Worm (Caenorhabditis elegans) whole organism, L4 larva: ENCODE results near the gene C45B11.2.
A peak's percentile ranks its signal among the peaks of the same experiment; 100 is the strongest.

Source experiments
- F37D6.2 ChIP-seq: sonication (generic microtip); optimal IDR thresholded peaks from 2 replicates; lab custom pipeline; 2016; ENCODE audit warnings: mild to moderate bottlenecking, missing genetic modification characterization, missing compliant biosample characterization
- F49E8.2 ChIP-seq: sonication (generic microtip); optimal IDR thresholded peaks from 2 replicates; lab custom pipeline; 2016; ENCODE audit warnings: missing compliant biosample characterization, mild to moderate bottlenecking, missing genetic modification characterization, borderline replicate concordance
- Y5F2A.4 ChIP-seq: fragments of 200-800 bp; sonication (Bioruptor generic); optimal IDR thresholded peaks from 2 replicates; lab custom pipeline; 2018; ENCODE audit warnings: mild to moderate bottlenecking, missing genetic modification characterization, missing compliant biosample characterization
- ZK337.2 ChIP-seq: fragments of 200-800 bp; sonication (Bioruptor generic); IDR thresholded peaks from 2 replicates; pipeline ENCODE4 v1.3.6; 2022; ENCODE audit warnings: missing genetic modification reagents, missing genetic modification characterization, missing compliant biosample characterization
- aha-1 ChIP-seq: fragments of 150-350 bp; peaks from one replicate; lab custom pipeline; 2014; ENCODE audit warnings: missing biosample characterization, missing genetic modification characterization
- ama-1 ChIP-seq: fragments of 150-350 bp; optimal IDR thresholded peaks from 2 replicates; lab custom pipeline; 2014; ENCODE audit warnings: inconsistent platforms, mixed read lengths
- arid-1 ChIP-seq: fragments of 200-800 bp; sonication (Bioruptor generic); conservative IDR thresholded peaks from 2 replicates; pipeline ENCODE4 v1.3.6; 2022; ENCODE audit warnings: missing genetic modification reagents, missing genetic modification characterization, missing compliant biosample characterization
- ceh-20 ChIP-seq: fragments of 200-800 bp; sonication (Bioruptor generic); IDR thresholded peaks from 2 replicates; pipeline ENCODE4 v1.3.6; 2022; ENCODE audit warnings: missing genetic modification reagents, missing genetic modification characterization, missing compliant biosample characterization
- ceh-28 ChIP-seq: fragments of 150-350 bp; optimal IDR thresholded peaks from 2 replicates; lab custom pipeline; 2014; ENCODE audit warnings: missing biosample characterization, missing genetic modification reagents, missing genetic modification characterization
- ceh-44 ChIP-seq: fragments of 200-800 bp; sonication (Bioruptor generic); IDR thresholded peaks from 2 replicates; pipeline ENCODE4 v1.3.6; 2022; ENCODE audit warnings: missing genetic modification reagents, missing genetic modification characterization, missing compliant biosample characterization
- ctbp-1 ChIP-seq: fragments of 200-800 bp; sonication (Bioruptor generic); IDR thresholded peaks from 2 replicates; pipeline ENCODE4 v1.3.6; 2022; ENCODE audit warnings: missing genetic modification reagents, missing genetic modification characterization, missing compliant biosample characterization
- daf-19 ChIP-seq: fragments of 200-800 bp; sonication (Bioruptor generic); conservative IDR thresholded peaks from 2 replicates; pipeline ENCODE4 v1.3.6; 2022; ENCODE audit warnings: missing genetic modification characterization, missing compliant biosample characterization
- dmd-8 ChIP-seq: fragments of 200-800 bp; sonication (Bioruptor generic); IDR thresholded peaks from 2 replicates; pipeline ENCODE4 v1.3.6; 2022; ENCODE audit warnings: missing genetic modification characterization, missing compliant biosample characterization
- dmd-9 ChIP-seq: fragments of 200-800 bp; sonication (Bioruptor generic); IDR thresholded peaks from 2 replicates; pipeline ENCODE4 v1.3.6; 2022; ENCODE audit warnings: missing genetic modification reagents, missing genetic modification characterization, missing compliant biosample characterization
- dpl-1 ChIP-seq: fragments of 150-350 bp; optimal IDR thresholded peaks from 2 replicates; lab custom pipeline; 2014; ENCODE audit warnings: missing biosample characterization, missing genetic modification reagents, missing genetic modification characterization
- dve-1 ChIP-seq: sonication (generic microtip); optimal IDR thresholded peaks from 2 replicates; lab custom pipeline; 2017; ENCODE audit warnings: antibody characterized with exemption, mild to moderate bottlenecking, missing genetic modification characterization, missing compliant biosample characterization; ENCODE audit not compliant: insufficient read depth
- egl-27 ChIP-seq: sonication (generic microtip); optimal IDR thresholded peaks from 3 replicates; lab custom pipeline; 2017; ENCODE audit warnings: missing biosample characterization, missing genetic modification reagents, missing genetic modification characterization
- fkh-10 ChIP-seq: fragments of 150-350 bp; optimal IDR thresholded peaks from 2 replicates; lab custom pipeline; 2014; ENCODE audit warnings: missing biosample characterization, missing genetic modification reagents, missing genetic modification characterization
- hif-1 ChIP-seq, 2 experiments: sonication (generic microtip); optimal IDR thresholded peaks; 2 replicates each; lab custom pipeline; 2016 to 2017; ENCODE audit warnings: missing compliant biosample characterization in 2 of 2, missing genetic modification characterization in 2 of 2, missing genetic modification reagents in 2 of 2, missing genotype in 2 of 2, mild to moderate bottlenecking in 1 of 2
- hmg-1.1 ChIP-seq: fragments of 200-800 bp; sonication (Bioruptor generic); IDR thresholded peaks from 2 replicates; pipeline ENCODE4 v1.3.6; 2022; ENCODE audit warnings: missing genetic modification reagents, missing genetic modification characterization, missing compliant biosample characterization
- lin-13 ChIP-seq: fragments of 150-350 bp; optimal IDR thresholded peaks from 2 replicates; lab custom pipeline; 2014; ENCODE audit warnings: missing biosample characterization, missing genetic modification reagents, missing genetic modification characterization
- lin-29 ChIP-seq: fragments of 200-800 bp; sonication (Bioruptor generic); IDR thresholded peaks from 2 replicates; pipeline ENCODE4 v1.3.6; 2022; ENCODE audit warnings: missing genetic modification reagents, missing genetic modification characterization, missing compliant biosample characterization
- lin-38 ChIP-seq: fragments of 200-800 bp; sonication (Bioruptor generic); IDR thresholded peaks from 2 replicates; pipeline ENCODE4 v1.3.6; 2022; ENCODE audit warnings: missing genetic modification reagents, missing genetic modification characterization, missing compliant biosample characterization
- mdl-1 ChIP-seq, 2 experiments: fragments of 150-350 bp in 1 of 2; sonication (generic microtip) in 1 of 2; optimal IDR thresholded peaks; 2 replicates each; lab custom pipeline; 2014 to 2017; ENCODE audit warnings: missing biosample characterization in 2 of 2, missing genetic modification characterization in 2 of 2
- mep-1 ChIP-seq: fragments of 150-350 bp; sonication (generic microtip); optimal IDR thresholded peaks from 3 replicates; lab custom pipeline; 2014; ENCODE audit warnings: missing biosample characterization, missing genetic modification characterization
- nhr-102 ChIP-seq: sonication (generic microtip); optimal IDR thresholded peaks from 2 replicates; lab custom pipeline; 2016; ENCODE audit warnings: mild to moderate bottlenecking, missing genetic modification characterization, moderate library complexity, missing compliant biosample characterization
- nhr-11 ChIP-seq: fragments of 150-350 bp; optimal IDR thresholded peaks from 2 replicates; lab custom pipeline; 2014; ENCODE audit warnings: missing biosample characterization, missing genetic modification characterization
- nhr-76 ChIP-seq: fragments of 150-350 bp; optimal IDR thresholded peaks from 2 replicates; lab custom pipeline; 2014; ENCODE audit warnings: missing biosample characterization, missing genetic modification characterization
- nhr-77 ChIP-seq: fragments of 150-350 bp; optimal IDR thresholded peaks from 2 replicates; lab custom pipeline; 2014; ENCODE audit warnings: missing biosample characterization, missing genetic modification characterization
- pha-4 ChIP-seq, 2 experiments: fragments of 150-350 bp in 1 of 2; fragments of 200-800 bp in 1 of 2; sonication (Bioruptor generic) in 1 of 2; IDR thresholded peaks in 1 of 2; optimal IDR thresholded peaks in 1 of 2; 2 replicates each; pipeline versions ENCODE4 v1.3.6 to Lab custom; 2014 to 2022; ENCODE audit warnings: missing genetic modification characterization in 2 of 2, missing genetic modification reagents in 2 of 2, missing biosample characterization in 1 of 2, missing compliant biosample characterization in 1 of 2
- pqm-1 ChIP-seq: sonication (generic microtip); optimal IDR thresholded peaks from 2 replicates; lab custom pipeline; 2017; ENCODE audit warnings: missing biosample characterization, missing genetic modification characterization
- saeg-2 ChIP-seq: fragments of 200-800 bp; sonication (Bioruptor generic); IDR thresholded peaks from 2 replicates; pipeline ENCODE4 v1.3.6; 2022; ENCODE audit warnings: missing genetic modification reagents, missing genetic modification characterization, missing compliant biosample characterization
- sdz-12 ChIP-seq: fragments of 200-800 bp; sonication (Bioruptor generic); optimal IDR thresholded peaks from 2 replicates; lab custom pipeline; 2018; ENCODE audit warnings: mild to moderate bottlenecking, missing genetic modification characterization, missing compliant biosample characterization
- skn-1 ChIP-seq: fragments of 150-350 bp; optimal IDR thresholded peaks from 2 replicates; lab custom pipeline; 2014; ENCODE audit warnings: missing biosample characterization, missing genetic modification characterization
- spr-1 ChIP-seq: sonication (generic microtip); optimal IDR thresholded peaks from 2 replicates; lab custom pipeline; 2016; ENCODE audit warnings: mild to moderate bottlenecking, missing genetic modification characterization, missing compliant biosample characterization
- spr-3 ChIP-seq: fragments of 200-800 bp; sonication (Bioruptor generic); optimal IDR thresholded peaks from 2 replicates; lab custom pipeline; 2018; ENCODE audit warnings: mild to moderate bottlenecking, missing genetic modification characterization, missing compliant biosample characterization
- tra-1 ChIP-seq: fragments of 200-800 bp; sonication (Bioruptor generic); IDR thresholded peaks from 2 replicates; pipeline ENCODE4 v1.3.6; 2022; ENCODE audit warnings: missing genetic modification reagents, missing genetic modification characterization, missing compliant biosample characterization
- unc-62 ChIP-seq, 3 experiments: fragments of 150-350 bp in 1 of 3; sonication (generic microtip); optimal IDR thresholded peaks in 2 of 3; peaks in 1 of 3; 1 replicate in 1 of 3; 2 replicates in 2 of 3; lab custom pipeline; 2014 to 2017; ENCODE audit warnings: missing biosample characterization in 3 of 3, missing genetic modification characterization in 3 of 3, missing genetic modification reagents in 3 of 3, missing genotype in 1 of 3
- zfp-3 ChIP-seq: fragments of 200-800 bp; sonication (Bioruptor generic); conservative IDR thresholded peaks from 2 replicates; pipeline ENCODE4 v1.3.6; 2022; ENCODE audit warnings: missing genetic modification reagents, missing genetic modification characterization, missing compliant biosample characterization
- zip-11 ChIP-seq: fragments of 200-800 bp; sonication (Bioruptor generic); IDR thresholded peaks from 2 replicates; pipeline ENCODE4 v1.3.6; 2022; ENCODE audit warnings: missing genetic modification characterization, missing compliant biosample characterization
- ztf-11 ChIP-seq: fragments of 150-350 bp; optimal IDR thresholded peaks from 2 replicates; lab custom pipeline; 2014; ENCODE audit warnings: missing biosample characterization, missing genetic modification characterization

The C45B11.2 gene

DNA sequence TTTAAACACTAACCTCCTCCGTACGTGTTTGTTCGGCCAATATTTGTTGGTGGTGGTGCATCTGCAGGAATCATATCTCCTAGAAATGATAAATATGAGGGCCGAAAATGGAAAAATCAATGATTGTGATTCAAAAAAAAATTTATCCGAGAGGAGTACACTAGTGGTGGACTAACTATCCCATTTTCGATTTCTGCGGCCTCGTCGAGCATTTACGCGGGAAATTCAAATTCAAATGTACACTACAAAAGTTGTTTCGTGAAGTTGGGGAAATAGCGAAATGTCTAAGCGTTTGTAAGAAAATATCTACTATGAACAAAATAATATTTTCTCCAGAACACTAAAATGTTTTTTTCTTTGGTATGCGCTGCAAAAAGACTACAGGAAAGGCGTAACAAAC lies 13.2 kb upstream of the C45B11.2 start (continued):
- TF ChIP-seq spr-1 (tag; lab: Kevin White, UChicago) (peak; percentile 41), F49E8.2 (tag; lab: Kevin White, UChicago) (peak; percentile 27), egl-27 (tag; lab: Kevin White, UChicago) (no peak), hmg-1.1 (GFP tag; lab: Robert Waterston, UW) (no peak), Y5F2A.4 (GFP tag; lab: Kevin White, UChicago) (no peak), ZK337.2 (GFP tag; lab: Robert Waterston, UW) (0 out of 2 replicates have a peak, but pooled peaks have one; percentile 53), zip-11 (no peak), nhr-11 (tag; lab: Kevin White, UChicago) (no peak)

DNA sequence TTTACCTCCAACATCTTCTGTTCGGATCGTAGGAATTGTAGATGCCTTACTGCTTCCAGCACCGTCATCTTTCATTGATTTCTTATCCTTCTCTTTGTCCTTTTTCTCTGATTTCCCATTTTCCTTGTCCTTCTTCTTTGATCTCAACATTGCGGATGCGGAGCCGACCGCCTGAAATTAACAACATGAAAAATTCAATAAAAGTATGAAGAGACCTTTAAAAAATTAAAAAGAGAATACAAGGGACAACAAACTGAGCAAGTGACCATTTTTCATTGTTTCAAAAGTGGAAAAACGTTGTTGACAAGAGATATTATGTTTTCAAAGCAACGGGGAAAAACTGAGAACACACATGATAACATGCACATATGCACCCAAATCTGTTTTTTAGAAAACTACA lies 11.8 kb upstream of the C45B11.2 start:
- TF ChIP-seq ceh-44 (no peak), ama-1 (lab: Kevin White, UChicago) (no peak), dpl-1 (no peak), unc-62 (GFP tag; optimal IDR thresholded peaks at IDR 0.05 in 1 of 2; lab: Kevin White, UChicago) (peak in 1 of 2 experiments; percentile 93), unc-62 (tag; optimal IDR thresholded peaks at IDR 0.05; lab: Kevin White, UChicago) (no peak)

DNA sequence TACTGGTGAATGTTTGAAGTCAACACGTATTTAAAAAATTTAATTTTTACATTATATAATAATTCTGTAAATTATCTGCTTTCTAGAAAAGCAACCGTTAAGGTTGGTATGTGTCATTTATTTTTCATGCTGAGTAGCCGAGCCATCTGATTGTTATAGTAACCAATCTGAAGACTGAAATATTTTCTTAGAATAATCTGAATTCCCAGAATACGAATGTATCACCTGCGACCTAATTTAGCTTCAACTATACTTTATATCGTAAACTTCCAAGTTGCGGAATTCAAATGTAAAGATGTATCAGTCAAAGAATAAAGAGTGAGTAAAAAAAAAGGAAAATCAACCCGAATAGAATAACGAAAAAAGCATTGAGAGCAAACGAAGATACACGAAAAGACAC lies 9.3 kb upstream of the C45B11.2 start:
- TF ChIP-seq fkh-10 (GFP tag; lab: Kevin White, UChicago) (peak; percentile 11), saeg-2 (GFP tag; lab: Robert Waterston, UW) (no peak), aha-1 (tag; lab: Kevin White, UChicago) (peak; percentile 72), arid-1 (no peak)

DNA sequence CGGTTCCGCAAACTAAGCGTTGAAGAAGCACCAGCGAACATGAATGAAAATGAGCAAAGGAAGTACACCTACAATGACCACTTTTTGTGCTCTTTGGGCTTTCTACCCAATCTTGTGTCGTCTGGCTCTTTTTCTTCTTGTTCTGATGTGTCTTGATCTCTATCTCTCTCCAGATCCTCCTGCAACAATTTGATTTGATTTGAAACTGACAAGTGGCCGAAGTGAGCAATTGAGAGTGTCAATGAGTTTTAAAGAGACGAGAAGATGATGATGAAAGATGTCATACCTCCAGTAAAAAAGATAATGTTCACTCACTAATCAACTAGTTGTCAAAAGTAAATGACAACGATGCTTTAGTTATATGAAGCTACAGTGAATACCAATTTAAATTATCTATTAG lies 7.8 kb upstream of the C45B11.2 start, which contains the start of gene pptr-2:
Gene pptr-2, minus strand, starts transcription at position 184 of the 400 bp plus-strand sequence.
- TF ChIP-seq mep-1 (no peak), nhr-77 (no peak), nhr-11 (tag; lab: Kevin White, UChicago) (peak; percentile 58), ztf-11 (tag; lab: Kevin White, UChicago) (no peak), mdl-1 (tag; optimal IDR thresholded peaks at IDR 0.05; lab: Kevin White, UChicago) (no peak), zfp-3 (GFP tag; lab: Robert Waterston, UW) (no peak), unc-62 (GFP tag; optimal IDR thresholded peaks at IDR 0.05 in 1 of 2; lab: Kevin White, UChicago) (peak in 1 of 2 experiments; percentile 74), unc-62 (tag; optimal IDR thresholded peaks at IDR 0.05; lab: Kevin White, UChicago) (no peak), zip-11 (no peak), dmd-8 (no peak), pqm-1 (tag; lab: Kevin White, UChicago) (no peak), lin-29 (GFP tag; lab: Robert Waterston, UW) (no peak), ceh-20 (0 out of 2 replicates have a peak, but pooled peaks have one; percentile 39)

DNA sequence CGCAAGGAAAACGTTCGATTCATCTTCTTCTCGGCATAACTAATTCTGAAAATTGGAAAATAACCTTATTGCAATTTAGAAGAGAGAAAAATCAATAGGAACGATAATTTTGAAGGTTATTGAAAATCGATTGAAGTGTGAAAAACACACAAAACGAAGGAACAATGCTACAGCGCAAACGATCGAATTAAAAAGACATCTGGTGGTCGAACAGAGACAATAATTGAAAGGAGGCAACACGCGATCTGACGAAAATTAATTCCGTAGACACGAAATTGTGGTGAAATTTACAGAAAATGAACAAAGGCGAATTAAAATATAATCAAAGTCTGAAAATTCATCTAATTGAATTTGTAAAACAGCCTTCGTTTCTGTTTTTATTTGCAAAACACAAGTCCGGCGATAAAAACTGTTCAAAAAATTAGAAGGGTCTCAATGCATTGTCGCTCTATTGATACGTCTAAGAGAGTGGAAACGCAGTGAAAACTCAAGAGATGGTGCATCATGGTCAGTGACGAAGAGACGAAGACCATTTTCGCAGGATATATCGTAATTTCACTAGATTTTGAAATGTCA lies 3.0 kb upstream of the C45B11.2 start, which contains the start of gene pak-2:
Gene pak-2, minus strand, starts transcription at position 51 of the 576 bp plus-strand sequence.
- no peak for TF ChIP-seq sdz-12
- TF ChIP-seq skn-1 (tag; lab: Kevin White, UChicago), result no peak
- peak; percentile 90 for TF ChIP-seq fkh-10 (GFP tag; lab: Kevin White, UChicago)
- peak; percentile 63 for TF ChIP-seq hmg-1.1 (GFP tag; lab: Robert Waterston, UW)
- peak; percentile 95 for TF ChIP-seq lin-38 (GFP tag; lab: Robert Waterston, UW)
- TF ChIP-seq ceh-20, result no peak
- TF ChIP-seq hif-1 (tag; optimal IDR thresholded peaks at IDR 0.05; lab: Kevin White, UChicago), result peak in 1 of 2 experiments; percentile 93
- TF ChIP-seq nhr-76 (tag; lab: Kevin White, UChicago), result no peak
- TF ChIP-seq dmd-9, result 0 out of 2 replicates have a peak, but pooled peaks have one; percentile 49
- peak; percentile 69 for TF ChIP-seq lin-13
- peak; percentile 71 for TF ChIP-seq nhr-11 (tag; lab: Kevin White, UChicago)
- TF ChIP-seq tra-1, result no peak
- TF ChIP-seq ctbp-1 (GFP tag; lab: Robert Waterston, UW), result no peak
- no peak for TF ChIP-seq nhr-102 (tag; lab: Kevin White, UChicago)
- peak; percentile 74 for TF ChIP-seq dve-1 (tag; lab: Kevin White, UChicago)
- TF ChIP-seq daf-19 (GFP tag; lab: Robert Waterston, UW), result 0 out of 2 replicates have a peak, but pooled peaks have one; percentile 44
- TF ChIP-seq F37D6.2 (tag; lab: Kevin White, UChicago), result peak; percentile 46
- TF ChIP-seq aha-1 (tag; lab: Kevin White, UChicago), result no peak
- TF ChIP-seq ceh-28 (tag; lab: Kevin White, UChicago), result no peak
- 0 out of 2 replicates have a peak, but pooled peaks have one; percentile 8 for TF ChIP-seq pha-4 (GFP tag; IDR thresholded peaks at IDR 0.05; lab: Robert Waterston, UW)
- TF ChIP-seq pha-4 (tag; optimal IDR thresholded peaks at IDR 0.05; lab: Kevin White, UChicago), result no peak
- TF ChIP-seq spr-3 (GFP tag; lab: Kevin White, UChicago), result no peak
